Worm (Caenorhabditis elegans): ENCODE data around the gene R10E12.2.

DNA sequence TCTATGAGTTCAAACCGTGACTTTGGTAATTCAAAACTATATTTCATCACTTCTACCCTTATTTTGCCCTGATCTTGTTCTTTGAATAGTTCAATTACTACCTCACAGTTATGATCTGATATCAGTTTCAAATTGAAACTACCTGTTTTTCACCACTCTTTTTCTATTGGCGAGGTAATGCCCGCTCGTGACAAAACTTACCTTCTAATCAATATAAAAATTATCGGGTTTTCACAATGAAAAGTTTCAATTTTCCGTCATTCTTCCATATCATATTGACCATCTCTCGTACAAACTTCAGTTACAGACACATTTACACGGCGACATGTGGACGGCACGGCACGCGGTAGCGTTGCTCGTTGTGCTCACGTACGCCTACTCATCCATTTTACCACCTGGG lies 41.6 kb downstream of the R10E12.2 start, which contains the start of gene dec-7:
- TF ChIP-seq fos-1 (tag; optimal IDR thresholded peaks at IDR 0.05) = no peak
- no peak for TF ChIP-seq nhr-23 (tag; optimal IDR thresholded peaks at IDR 0.05)

Data from whole organism, L3 larva.